Worm (Caenorhabditis elegans) whole organism, L3 larva: Measurements from ENCODE around the gene ttr-32.
A peak's percentile ranks its signal among the peaks of the same experiment; 100 is the strongest.

Experiments used
- R02D3.7 ChIP-seq: fragments of 150-350 bp; optimal IDR thresholded peaks from 2 replicates; lab custom pipeline; 2014; ENCODE audit warnings: missing biosample characterization, missing genetic modification characterization
- ZK546.5 ChIP-seq: sonication (generic microtip); optimal IDR thresholded peaks from 2 replicates; lab custom pipeline; 2017; ENCODE audit warnings: missing biosample characterization, missing genetic modification characterization
- aly-2 ChIP-seq: fragments of 150-350 bp; optimal IDR thresholded peaks from 2 replicates; lab custom pipeline; 2014; ENCODE audit warnings: missing biosample characterization, missing genetic modification characterization
- ama-1 ChIP-seq: fragments of 150-350 bp; optimal IDR thresholded peaks from 2 replicates; lab custom pipeline; 2018
- ceh-16 ChIP-seq: sonication (generic microtip); optimal IDR thresholded peaks from 2 replicates; lab custom pipeline; 2017; ENCODE audit warnings: missing biosample characterization, missing genetic modification characterization
- ceh-28 ChIP-seq: fragments of 150-350 bp; optimal IDR thresholded peaks from 2 replicates; lab custom pipeline; 2014; ENCODE audit warnings: missing biosample characterization, missing genetic modification reagents, missing genetic modification characterization
- ceh-82 ChIP-seq: fragments of 150-350 bp; optimal IDR thresholded peaks from 2 replicates; lab custom pipeline; 2014; ENCODE audit warnings: missing biosample characterization, missing genetic modification characterization
- ceh-9 ChIP-seq: sonication (generic microtip); optimal IDR thresholded peaks from 2 replicates; lab custom pipeline; 2018; ENCODE audit warnings: missing biosample characterization, missing genetic modification characterization
- daf-12 ChIP-seq: fragments of 150-350 bp; optimal IDR thresholded peaks from 2 replicates; lab custom pipeline; 2014; ENCODE audit warnings: missing biosample characterization, missing genetic modification reagents, missing genetic modification characterization
- egl-27 ChIP-seq: sonication (generic microtip); optimal IDR thresholded peaks from 4 replicates; lab custom pipeline; 2017; ENCODE audit warnings: missing biosample characterization, missing genetic modification reagents, missing genetic modification characterization
- egl-5 ChIP-seq: fragments of 150-350 bp; optimal IDR thresholded peaks from 2 replicates; lab custom pipeline; 2017; ENCODE audit warnings: missing biosample characterization, missing genetic modification reagents, missing genetic modification characterization, inconsistent platforms
- elt-1 ChIP-seq: fragments of 150-350 bp; optimal IDR thresholded peaks from 2 replicates; lab custom pipeline; 2014; ENCODE audit warnings: missing biosample characterization, missing genetic modification characterization
- elt-2 ChIP-seq: sonication (generic microtip); optimal IDR thresholded peaks from 2 replicates; lab custom pipeline; 2016; ENCODE audit warnings: missing genetic modification reagents, mild to moderate bottlenecking, missing genetic modification characterization, missing compliant biosample characterization
- elt-3 ChIP-seq, 3 experiments: fragments of 150-350 bp in 1 of 3; sonication (generic microtip) in 2 of 3; optimal IDR thresholded peaks; 2 replicates in 2 of 3; 4 replicates in 1 of 3; lab custom pipeline; 2014 to 2017; ENCODE audit warnings: missing biosample characterization in 3 of 3, missing genetic modification characterization in 3 of 3
- eor-1 ChIP-seq, 2 experiments: fragments of 150-350 bp; optimal IDR thresholded peaks; 2 replicates each; lab custom pipeline; 2014 to 2018; ENCODE audit warnings: missing biosample characterization in 2 of 2, missing genetic modification characterization in 2 of 2
- fkh-10 ChIP-seq: sonication (generic microtip); optimal IDR thresholded peaks from 2 replicates; lab custom pipeline; 2017; ENCODE audit warnings: missing biosample characterization, missing genetic modification reagents, missing genetic modification characterization
- fkh-2 ChIP-seq: fragments of 150-350 bp; optimal IDR thresholded peaks from 2 replicates; lab custom pipeline; 2014; ENCODE audit warnings: missing biosample characterization, missing genetic modification reagents, missing genetic modification characterization
- fos-1 ChIP-seq: fragments of 150-350 bp; optimal IDR thresholded peaks from 2 replicates; lab custom pipeline; 2014; ENCODE audit warnings: missing biosample characterization, missing genetic modification characterization
- jun-1 ChIP-seq: fragments of 150-350 bp; optimal IDR thresholded peaks from 2 replicates; lab custom pipeline; 2014; ENCODE audit warnings: missing biosample characterization, missing genetic modification reagents, missing genetic modification characterization
- lin-15B ChIP-seq: fragments of 150-350 bp; optimal IDR thresholded peaks from 2 replicates; lab custom pipeline; 2014; ENCODE audit warnings: missing biosample characterization, missing genetic modification characterization
- lin-39 ChIP-seq: fragments of 150-350 bp; optimal IDR thresholded peaks from 2 replicates; lab custom pipeline; 2018; ENCODE audit warnings: missing biosample characterization, missing genetic modification reagents, missing genetic modification characterization
- mdl-1 ChIP-seq: fragments of 150-350 bp; optimal IDR thresholded peaks from 2 replicates; lab custom pipeline; 2014; ENCODE audit warnings: missing biosample characterization, missing genetic modification characterization
- mml-1 ChIP-seq: fragments of 150-350 bp; sonication (generic microtip); optimal IDR thresholded peaks from 3 replicates; lab custom pipeline; 2014; ENCODE audit warnings: missing biosample characterization, missing genetic modification characterization
- nfya-1 ChIP-seq: sonication (generic microtip); optimal IDR thresholded peaks from 2 replicates; lab custom pipeline; 2017; ENCODE audit warnings: missing genetic modification characterization, mild to moderate bottlenecking, missing compliant biosample characterization, antibody characterized with exemption, moderate library complexity; ENCODE audit not compliant: insufficient read depth
- nhr-237 ChIP-seq: fragments of 150-350 bp; optimal IDR thresholded peaks from 2 replicates; lab custom pipeline; 2014; ENCODE audit warnings: missing biosample characterization, missing genetic modification characterization
- nhr-25 ChIP-seq: sonication (generic microtip); optimal IDR thresholded peaks from 2 replicates; lab custom pipeline; 2017; ENCODE audit warnings: missing biosample characterization, missing genetic modification characterization
- nhr-43 ChIP-seq: sonication (generic microtip); optimal IDR thresholded peaks from 2 replicates; lab custom pipeline; 2016; ENCODE audit warnings: mild to moderate bottlenecking, missing genetic modification characterization, missing compliant biosample characterization; ENCODE audit not compliant: poor library complexity, severe bottlenecking
- nhr-76 ChIP-seq: fragments of 150-350 bp; sonication (generic microtip); optimal IDR thresholded peaks from 5 replicates; lab custom pipeline; 2014; ENCODE audit warnings: missing biosample characterization, missing genetic modification characterization
- pha-4 ChIP-seq: fragments of 150-350 bp; optimal IDR thresholded peaks from 2 replicates; lab custom pipeline; 2014; ENCODE audit warnings: missing biosample characterization, missing genetic modification reagents, missing genetic modification characterization
- pqm-1 ChIP-seq: fragments of 150-350 bp; optimal IDR thresholded peaks from 2 replicates; lab custom pipeline; 2017; ENCODE audit warnings: missing biosample characterization, missing genetic modification characterization, inconsistent platforms
- snpc-4 ChIP-seq: fragments of 150-350 bp; optimal IDR thresholded peaks from 2 replicates; lab custom pipeline; 2014; ENCODE audit warnings: missing biosample characterization, missing genetic modification characterization
- unc-39 ChIP-seq: sonication (generic microtip); optimal IDR thresholded peaks from 4 replicates; lab custom pipeline; 2017; ENCODE audit warnings: missing biosample characterization, missing genetic modification characterization
- unc-62 ChIP-seq: fragments of 150-350 bp; sonication (generic microtip); optimal IDR thresholded peaks from 4 replicates; lab custom pipeline; 2014; ENCODE audit warnings: missing biosample characterization, missing genetic modification reagents, missing genetic modification characterization
- zag-1 ChIP-seq: fragments of 150-350 bp; optimal IDR thresholded peaks from 2 replicates; lab custom pipeline; 2014; ENCODE audit warnings: missing biosample characterization, missing genetic modification characterization
- ztf-11 ChIP-seq: fragments of 150-350 bp; optimal IDR thresholded peaks from 2 replicates; lab custom pipeline; 2014; ENCODE audit warnings: missing biosample characterization, missing genetic modification characterization
- ztf-4 ChIP-seq: fragments of 150-350 bp; optimal IDR thresholded peaks from 2 replicates; lab custom pipeline; 2014; ENCODE audit warnings: missing biosample characterization, missing genetic modification characterization

The ttr-32 gene

ce11 chrIII:7584131-7584646, 18.0 kb downstream of the ttr-32 start, which contains the start of gene cup-5:
Gene cup-5, plus strand, starts transcription at chrIII:7584181.
- TF ChIP-seq lin-39 (tag; lab: Kevin White, UChicago) (peak; percentile 7), lin-15B (tag; lab: Kevin White, UChicago) (peak; percentile 39), pha-4 (tag; lab: Kevin White, UChicago) (peak; percentile 80), nhr-237 (tag; lab: Kevin White, UChicago) (no peak), nfya-1 (tag; lab: Kevin White, UChicago) (peak; percentile 45), ceh-9 (tag; lab: Kevin White, UChicago) (no peak), nhr-25 (tag; lab: Kevin White, UChicago) (peak; percentile 5), elt-2 (tag; lab: Kevin White, UChicago) (peak; percentile 27), elt-3 (tag; optimal IDR thresholded peaks at IDR 0.05; lab: Kevin White, UChicago) (no peak), ztf-4 (tag; lab: Kevin White, UChicago) (no peak), R02D3.7 (tag; lab: Kevin White, UChicago) (peak; percentile 84), zag-1 (tag; lab: Kevin White, UChicago) (no peak), mdl-1 (tag; lab: Kevin White, UChicago) (no peak), ceh-16 (tag; lab: Kevin White, UChicago) (no peak), fkh-10 (GFP tag; lab: Kevin White, UChicago) (no peak), mml-1 (tag; lab: Kevin White, UChicago) (no peak)

DNA sequence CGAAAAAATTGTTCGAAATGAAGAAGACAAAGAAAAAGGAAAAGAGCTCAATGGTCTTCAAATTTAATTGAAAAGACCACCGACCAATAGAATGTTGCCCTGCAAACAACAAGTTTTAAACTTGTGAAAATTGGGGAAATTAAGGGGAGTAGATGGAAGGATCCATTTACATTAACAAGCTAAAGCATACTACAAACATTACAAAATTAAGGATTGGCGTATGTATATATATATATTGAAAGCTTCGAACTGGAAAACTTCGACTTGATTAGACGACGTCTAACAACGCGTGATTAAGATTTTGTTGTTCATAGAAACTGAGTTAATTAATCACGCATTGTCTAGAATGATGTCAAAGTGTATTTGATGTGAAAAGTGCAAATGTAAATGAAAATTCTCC, 22.0 kb downstream of the ttr-32 start, which contains the start of gene R13A5.15:
TSS of gene R13A5.15 (minus strand) at position 101 of the 400 bp plus-strand sequence.
- TF ChIP-seq elt-1 (tag; lab: Kevin White, UChicago) (no peak), ama-1 (no peak), ZK546.5 (tag; lab: Kevin White, UChicago) (no peak), nhr-43 (tag; lab: Kevin White, UChicago) (no peak), jun-1 (tag; lab: Kevin White, UChicago) (no peak), fos-1 (tag; lab: Kevin White, UChicago) (no peak), elt-3 (tag; optimal IDR thresholded peaks at IDR 0.05; lab: Kevin White, UChicago) (no peak), unc-62 (GFP tag; lab: Kevin White, UChicago) (no peak), fkh-2 (tag; lab: Kevin White, UChicago) (no peak), daf-12 (tag; lab: Kevin White, UChicago) (no peak), aly-2 (no peak), ceh-28 (no peak), eor-1 (tag; optimal IDR thresholded peaks at IDR 0.05; lab: Kevin White, UChicago) (no peak), zag-1 (tag; lab: Kevin White, UChicago) (no peak), ceh-16 (tag; lab: Kevin White, UChicago) (no peak), ceh-82 (tag; lab: Kevin White, UChicago) (no peak), snpc-4 (no peak), lin-15B (tag; lab: Kevin White, UChicago) (no peak), nfya-1 (tag; lab: Kevin White, UChicago) (no peak), ztf-11 (tag; lab: Kevin White, UChicago) (no peak)

- no peak for TF ChIP-seq nhr-237 (tag; lab: Kevin White, UChicago)
- no peak for TF ChIP-seq pqm-1 (tag; lab: Kevin White, UChicago)
- TF ChIP-seq mdl-1 (tag; lab: Kevin White, UChicago): no peak
- TF ChIP-seq unc-39: no peak
- TF ChIP-seq unc-62 (GFP tag; lab: Kevin White, UChicago): no peak
- no peak for TF ChIP-seq egl-5
- no peak for TF ChIP-seq ztf-11 (tag; lab: Kevin White, UChicago)
- no peak for TF ChIP-seq egl-27 (tag; lab: Kevin White, UChicago)
- TF ChIP-seq lin-15B (tag; lab: Kevin White, UChicago): no peak
- no peak for TF ChIP-seq ceh-9 (tag; lab: Kevin White, UChicago)
- no peak for TF ChIP-seq jun-1 (tag; lab: Kevin White, UChicago)
- TF ChIP-seq ZK546.5 (tag; lab: Kevin White, UChicago): no peak
- TF ChIP-seq R02D3.7 (tag; lab: Kevin White, UChicago): no peak
- no peak for TF ChIP-seq ceh-28
- TF ChIP-seq nhr-76 (tag; lab: Kevin White, UChicago): no peak
Observed at ce11 chrIII:7593285-7593928, 27.2 kb downstream of the ttr-32 start, which contains the start of gene R13A5.11. Gene R13A5.11, minus strand, starts transcription at chrIII:7593335.
